Fruit fly (Drosophila melanogaster) whole organism, embryonic: ENCODE data around the gene Sec23.

ENCODE experiments used
- BEAF-32 ChIP-seq: fragments of 200-800 bp; sonication (Bioruptor generic); optimal IDR thresholded peaks from 3 replicates; lab custom pipeline; 2017; ENCODE audit warnings: missing biosample characterization, missing genetic modification characterization, mild to moderate bottlenecking, moderate library complexity, missing genetic modification reagents
- CG12942 ChIP-seq: fragments of 200-800 bp; sonication (Bioruptor generic); optimal IDR thresholded peaks from 3 replicates; lab custom pipeline; 2016; ENCODE audit warnings: missing biosample characterization, missing genetic modification characterization
- CG14710 ChIP-seq: fragments of 200-800 bp; sonication (Bioruptor generic); optimal IDR thresholded peaks from 3 replicates; lab custom pipeline; 2019; ENCODE audit warnings: missing biosample characterization, mild to moderate bottlenecking, missing genetic modification characterization, moderate library complexity
- CG15696 ChIP-seq: fragments of 200-800 bp; sonication (Bioruptor generic); optimal IDR thresholded peaks from 2 replicates; lab custom pipeline; 2019; ENCODE audit warnings: missing biosample characterization, mild to moderate bottlenecking, missing genetic modification characterization, moderate library complexity
- CG1603 ChIP-seq: fragments of 200-800 bp; sonication (Bioruptor generic); optimal IDR thresholded peaks from 2 replicates; lab custom pipeline; 2019; ENCODE audit warnings: missing biosample characterization, mild to moderate bottlenecking, missing genetic modification characterization, moderate library complexity
- CG17361 ChIP-seq: fragments of 200-800 bp; sonication (Bioruptor generic); IDR thresholded peaks from 3 replicates; pipeline ENCODE4 v1.3.6; 2022; ENCODE audit warnings: missing biosample characterization, missing genetic modification characterization
- CG17912 ChIP-seq: fragments of 200-800 bp; sonication (Bioruptor generic); optimal IDR thresholded peaks from 2 replicates; lab custom pipeline; 2018; ENCODE audit warnings: missing biosample characterization, mild to moderate bottlenecking, missing genetic modification characterization
- CG18011 ChIP-seq: fragments of 200-800 bp; sonication (Bioruptor generic); optimal IDR thresholded peaks from 2 replicates; lab custom pipeline; 2017; ENCODE audit warnings: missing biosample characterization, missing genetic modification characterization, mild to moderate bottlenecking, moderate library complexity, missing genotype
- CG2116 ChIP-seq: fragments of 200-800 bp; sonication (Bioruptor generic); optimal IDR thresholded peaks from 3 replicates; lab custom pipeline; 2018; ENCODE audit warnings: missing biosample characterization, mild to moderate bottlenecking, missing genetic modification characterization
- CG32532 ChIP-seq: fragments of 200-800 bp; sonication (Bioruptor generic); IDR thresholded peaks from 2 replicates; pipeline ENCODE4 v1.3.6; 2022; ENCODE audit warnings: missing biosample characterization, missing genetic modification characterization
- CG34422 ChIP-seq: fragments of 200-800 bp; sonication (Bioruptor generic); IDR thresholded peaks from 3 replicates; pipeline ENCODE4 v1.3.6; 2022; ENCODE audit warnings: missing biosample characterization, missing genetic modification characterization
- CG6854 ChIP-seq: fragments of 200-800 bp; sonication (Bioruptor generic); optimal IDR thresholded peaks from 3 replicates; lab custom pipeline; 2017; ENCODE audit warnings: missing biosample characterization, mild to moderate bottlenecking, missing genetic modification characterization
- CG7357 ChIP-seq: fragments of 200-800 bp; sonication (Bioruptor generic); IDR thresholded peaks from 3 replicates; pipeline ENCODE4 v1.3.6; 2022; ENCODE audit warnings: missing biosample characterization, missing genetic modification characterization
- CG8388 ChIP-seq: fragments of 200-800 bp; sonication (Bioruptor generic); optimal IDR thresholded peaks from 2 replicates; lab custom pipeline; 2019; ENCODE audit warnings: missing biosample characterization, mild to moderate bottlenecking, missing genetic modification characterization, moderate library complexity
- CG8478 ChIP-seq: fragments of >200 bp; optimal IDR thresholded peaks from 2 replicates; lab custom pipeline; 2018
- D ChIP-seq, 2 experiments: fragments of 200-800 bp in 1 of 2; fragments of >200 bp in 1 of 2; sonication (Bioruptor generic) in 1 of 2; optimal IDR thresholded peaks; 2 replicates in 1 of 2; 3 replicates in 1 of 2; lab custom pipeline; 2017; ENCODE audit warnings: mild to moderate bottlenecking in 1 of 2, missing biosample characterization in 1 of 2, missing genetic modification characterization in 1 of 2, missing genetic modification reagents in 1 of 2
- E2f1 ChIP-seq: fragments of 200-800 bp; sonication (Bioruptor generic); IDR thresholded peaks from 2 replicates; pipeline ENCODE4 v1.3.6; 2022; ENCODE audit warnings: missing biosample characterization, missing genetic modification characterization
- ERR ChIP-seq: fragments of 200-800 bp; sonication (Bioruptor generic); optimal IDR thresholded peaks from 2 replicates; lab custom pipeline; 2016; ENCODE audit warnings: missing biosample characterization, missing genetic modification characterization
- Eip74EF ChIP-seq, 2 experiments: fragments of 200-800 bp in 1 of 2; fragments of >200 bp in 1 of 2; sonication (Bioruptor generic) in 1 of 2; optimal IDR thresholded peaks; 2 replicates each; lab custom pipeline; 2017 to 2019; ENCODE audit warnings: missing biosample characterization in 2 of 2, missing genetic modification characterization in 2 of 2, mild to moderate bottlenecking in 1 of 2, moderate library complexity in 1 of 2
- Ets65A ChIP-seq: fragments of 200-800 bp; sonication (Bioruptor generic); peaks from one replicate; lab custom pipeline; 2016; ENCODE audit warnings: missing biosample characterization, missing genetic modification characterization
- Hsf ChIP-seq: fragments of 200-800 bp; sonication (Bioruptor generic); optimal IDR thresholded peaks from 3 replicates; lab custom pipeline; 2016; ENCODE audit warnings: missing biosample characterization, missing genetic modification characterization
- MBD-R2 ChIP-seq: fragments of 200-800 bp; sonication (Bioruptor generic); IDR thresholded peaks from 2 replicates; pipeline ENCODE4 v1.3.6; 2022; ENCODE audit warnings: missing biosample characterization, missing genetic modification characterization
- Meics ChIP-seq: fragments of 200-800 bp; sonication (Bioruptor generic); optimal IDR thresholded peaks from 2 replicates; lab custom pipeline; 2017; ENCODE audit warnings: missing biosample characterization, mild to moderate bottlenecking, missing genetic modification characterization
- Neu2 ChIP-seq: fragments of 200-800 bp; sonication (Bioruptor generic); optimal IDR thresholded peaks from 3 replicates; lab custom pipeline; 2016; ENCODE audit warnings: missing biosample characterization, missing genetic modification characterization, borderline replicate concordance
- Pdp1 ChIP-seq, 2 experiments: fragments of 200-800 bp; sonication (Bioruptor generic); optimal IDR thresholded peaks; 3 replicates each; lab custom pipeline; 2016; ENCODE audit warnings: missing biosample characterization in 2 of 2, missing genetic modification characterization in 2 of 2, mild to moderate bottlenecking in 1 of 2, moderate library complexity in 1 of 2
- Side ChIP-seq: fragments of 200-800 bp; sonication (Bioruptor generic); optimal IDR thresholded peaks from 2 replicates; lab custom pipeline; 2016; ENCODE audit warnings: missing biosample characterization, missing genetic modification characterization
- Sry-δ ChIP-seq: fragments of 200-800 bp; sonication (Bioruptor generic); optimal IDR thresholded peaks from 2 replicates; lab custom pipeline; 2016; ENCODE audit warnings: missing biosample characterization, missing genetic modification characterization
- ab ChIP-seq: fragments of 200-800 bp; sonication (Bioruptor generic); optimal IDR thresholded peaks from 2 replicates; lab custom pipeline; 2016; ENCODE audit warnings: missing biosample characterization, missing genetic modification characterization
- al ChIP-seq: fragments of 200-800 bp; sonication (Bioruptor generic); IDR thresholded peaks from 2 replicates; pipeline ENCODE4 v1.3.6; 2022; ENCODE audit warnings: missing biosample characterization, missing genetic modification characterization
- bbx ChIP-seq: fragments of 200-800 bp; sonication (Bioruptor generic); IDR thresholded peaks from 2 replicates; pipeline ENCODE4 v1.3.6; 2022; ENCODE audit warnings: missing biosample characterization, missing genetic modification characterization; ENCODE audit not compliant: partially characterized antibody
- br ChIP-seq: fragments of >200 bp; optimal IDR thresholded peaks from 2 replicates; lab custom pipeline; 2017
- corto ChIP-seq: fragments of 200-800 bp; sonication (Bioruptor generic); optimal IDR thresholded peaks from 2 replicates; lab custom pipeline; 2016; ENCODE audit warnings: missing biosample characterization, mild to moderate bottlenecking, missing genetic modification characterization, moderate library complexity
- crol ChIP-seq: fragments of 200-800 bp; sonication (Bioruptor generic); IDR thresholded peaks from 2 replicates; pipeline ENCODE4 v1.3.6; 2022; ENCODE audit warnings: missing biosample characterization, missing genetic modification characterization
- danr ChIP-seq: fragments of 200-800 bp; sonication (Bioruptor generic); IDR thresholded peaks from 2 replicates; pipeline ENCODE4 v1.3.6; 2022; ENCODE audit warnings: missing biosample characterization, missing genetic modification characterization
- gcm2 ChIP-seq: fragments of 200-800 bp; sonication (Bioruptor generic); optimal IDR thresholded peaks from 2 replicates; lab custom pipeline; 2016; ENCODE audit warnings: missing biosample characterization, missing genetic modification characterization
- ken ChIP-seq: fragments of 200-800 bp; sonication (Bioruptor generic); IDR thresholded peaks from 3 replicates; pipeline ENCODE4 v1.3.6; 2022; ENCODE audit warnings: missing biosample characterization, missing genetic modification characterization
- maf-S ChIP-seq: fragments of 200-800 bp; sonication (Bioruptor generic); optimal IDR thresholded peaks from 2 replicates; lab custom pipeline; 2016; ENCODE audit warnings: missing biosample characterization, missing genetic modification characterization
- pho ChIP-seq: fragments of 200-800 bp; sonication (Bioruptor generic); optimal IDR thresholded peaks from 2 replicates; lab custom pipeline; 2016; ENCODE audit warnings: missing biosample characterization, missing genetic modification characterization
- phol ChIP-seq: fragments of 200-800 bp; sonication (Bioruptor generic); optimal IDR thresholded peaks from 3 replicates; lab custom pipeline; 2018; ENCODE audit warnings: missing biosample characterization, mild to moderate bottlenecking, missing genetic modification characterization, moderate library complexity
- pum ChIP-seq: fragments of 200-800 bp; sonication (Bioruptor generic); optimal IDR thresholded peaks from 2 replicates; lab custom pipeline; 2016; ENCODE audit warnings: missing biosample characterization, missing genetic modification characterization
- rib ChIP-seq: fragments of 200-800 bp; sonication (Bioruptor generic); IDR thresholded peaks from 2 replicates; pipeline ENCODE4 v1.3.6; 2022; ENCODE audit warnings: missing biosample characterization, missing genetic modification characterization
- row ChIP-seq: fragments of 200-800 bp; sonication (Bioruptor generic); IDR thresholded peaks from 3 replicates; pipeline ENCODE4 v1.3.6; 2022; ENCODE audit warnings: missing biosample characterization, missing genetic modification characterization
- salm ChIP-seq: fragments of 200-800 bp; sonication (Bioruptor generic); optimal IDR thresholded peaks from 2 replicates; lab custom pipeline; 2018; ENCODE audit warnings: missing biosample characterization, mild to moderate bottlenecking, missing genetic modification characterization
- sens ChIP-seq: fragments of 200-800 bp; sonication (Bioruptor generic); peaks from one replicate; lab custom pipeline; 2016; ENCODE audit warnings: missing biosample characterization, missing genetic modification characterization
- slbo ChIP-seq: fragments of 200-800 bp; sonication (Bioruptor generic); IDR thresholded peaks from 2 replicates; pipeline ENCODE4 v1.3.6; 2022; ENCODE audit warnings: missing biosample characterization, missing genetic modification characterization
- slp2 ChIP-seq: fragments of 200-800 bp; sonication (Bioruptor generic); optimal IDR thresholded peaks from 2 replicates; lab custom pipeline; 2016; ENCODE audit warnings: missing biosample characterization, missing genetic modification characterization
- sna ChIP-seq: fragments of 200-800 bp; sonication (Bioruptor generic); IDR thresholded peaks from 2 replicates; pipeline ENCODE4 v1.3.6; 2022; ENCODE audit warnings: missing biosample characterization, missing genetic modification characterization; ENCODE audit not compliant: partially characterized antibody
- ssp ChIP-seq: fragments of 200-800 bp; sonication (Bioruptor generic); IDR thresholded peaks from 2 replicates; pipeline ENCODE4 v1.3.6; 2022; ENCODE audit warnings: missing biosample characterization, missing genetic modification characterization
- zen ChIP-seq: fragments of 200-800 bp; sonication (Bioruptor generic); optimal IDR thresholded peaks from 3 replicates; lab custom pipeline; 2018; ENCODE audit warnings: missing biosample characterization, mild to moderate bottlenecking, missing genetic modification characterization, moderate library complexity

The Sec23 gene

dm6 chr3R:5658984-5659802 is 10.3 kb downstream of the Sec23 start (continued):
- TF ChIP-seq CG17361 (GFP tag; lab: Robert Waterston, UW): 0 out of 3 replicates have a peak, but pooled peaks have one; percentile 16
- TF ChIP-seq pho: no peak
- peak; percentile 84 for TF ChIP-seq CG8478
- peak; percentile 1 for TF ChIP-seq ERR (GFP tag; lab: Kevin White, UChicago)
- no peak for TF ChIP-seq CG17912 (GFP tag; lab: Kevin White, UChicago)
- TF ChIP-seq slp2 (GFP tag; lab: Kevin White, UChicago): no peak
- TF ChIP-seq Side (GFP tag; lab: Kevin White, UChicago): no peak
- peak; percentile 2 for TF ChIP-seq CG18011 (GFP tag; lab: Kevin White, UChicago)
- peak; percentile 35; the same call in 1 of the 2 replicates for TF ChIP-seq slbo (GFP tag; lab: Robert Waterston, UW)
- TF ChIP-seq CG1603 (tag; lab: Kevin White, UChicago): peak; percentile 24
- TF ChIP-seq al: no peak
- TF ChIP-seq CG8388 (GFP tag; lab: Kevin White, UChicago): no peak
- TF ChIP-seq ken: 0 out of 3 replicates have a peak, but pooled peaks have one; percentile 10
- TF ChIP-seq phol (tag; lab: Kevin White, UChicago): peak; percentile 87
- TF ChIP-seq Sry-δ: peak; percentile 78
- TF ChIP-seq Meics (GFP tag; lab: Kevin White, UChicago): peak; percentile 49
- peak; percentile 17; the same call in 1 of the 2 replicates for TF ChIP-seq MBD-R2 (GFP tag; lab: Robert Waterston, UW)
- no peak for TF ChIP-seq Hsf
- no peak for TF ChIP-seq rib (GFP tag; lab: Robert Waterston, UW)
- no peak for TF ChIP-seq CG12942 (GFP tag; lab: Kevin White, UChicago)
- peak; percentile 49 for TF ChIP-seq BEAF-32
- peak; percentile 81 for TF ChIP-seq Ets65A
- peak in 1 of 2 experiments; percentile 97 for TF ChIP-seq Pdp1 (GFP tag; optimal IDR thresholded peaks at IDR 0.05; lab: Kevin White, UChicago)
- peak; percentile 24 for TF ChIP-seq D (optimal IDR thresholded peaks at IDR 0.05; lab: Kevin White, UChicago)
- TF ChIP-seq D (GFP tag; optimal IDR thresholded peaks at IDR 0.05; lab: Kevin White, UChicago): no peak
- no peak for TF ChIP-seq CG6854 (GFP tag; lab: Kevin White, UChicago)
- TF ChIP-seq ssp (GFP tag; lab: Robert Waterston, UW): no peak
- TF ChIP-seq br (lab: Kevin White, UChicago): no peak
- peak; percentile 36 for TF ChIP-seq CG2116 (GFP tag; lab: Kevin White, UChicago)
- TF ChIP-seq zen (tag; lab: Kevin White, UChicago): peak; percentile 25
- no peak for TF ChIP-seq CG14710 (tag; lab: Kevin White, UChicago)
- peak; percentile 20; the same call in 1 of the 3 replicates for TF ChIP-seq CG34422 (GFP tag; lab: Robert Waterston, UW)
- peak; percentile 40; the same call in 1 of the 2 replicates for TF ChIP-seq sna (GFP tag; lab: Robert Waterston, UW)
- TF ChIP-seq E2f1 (GFP tag; lab: Robert Waterston, UW): peak; percentile 24; the same call in 1 of the 2 replicates
- peak; percentile 79 for TF ChIP-seq Neu2 (GFP tag; lab: Kevin White, UChicago)
- TF ChIP-seq sens: peak; percentile 60
- no peak for TF ChIP-seq pum (GFP tag; lab: Kevin White, UChicago)
- TF ChIP-seq ab: peak; percentile 4
- TF ChIP-seq CG32532: peak; percentile 53
- TF ChIP-seq row: peak; percentile 28; the same call in 1 of the 3 replicates
- TF ChIP-seq Eip74EF (GFP tag; optimal IDR thresholded peaks at IDR 0.05; lab: Kevin White, UChicago): peak in 1 of 2 experiments; percentile 15
- TF ChIP-seq bbx (GFP tag; lab: Robert Waterston, UW): peak; percentile 40
- TF ChIP-seq salm (tag; lab: Kevin White, UChicago): no peak
- 0 out of 2 replicates have a peak, but pooled peaks have one; percentile 21 for TF ChIP-seq crol (GFP tag; lab: Robert Waterston, UW)
- no peak for TF ChIP-seq danr (GFP tag; lab: Robert Waterston, UW)
- no peak for TF ChIP-seq maf-S
- no peak for TF ChIP-seq corto (GFP tag; lab: Kevin White, UChicago)
- TF ChIP-seq CG7357: no peak
- no peak for TF ChIP-seq gcm2 (GFP tag; lab: Kevin White, UChicago)
- TF ChIP-seq CG15696 (tag; lab: Kevin White, UChicago): no peak
